Worm (Caenorhabditis elegans): ENCODE results near the gene sec-15.

- TF ChIP-seq F13H6.1 (tag; optimal IDR thresholded peaks at IDR 0.05) (no peak), mec-3 (tag; optimal IDR thresholded peaks at IDR 0.05; ENCODE audit: borderline replicate concordance) (no peak), nfya-1 (tag; optimal IDR thresholded peaks at IDR 0.05) (no peak), dve-1 (tag; optimal IDR thresholded peaks at IDR 0.05) (no peak), fkh-10 (GFP tag; optimal IDR thresholded peaks at IDR 0.05) (no peak), hlh-8 (tag; optimal IDR thresholded peaks at IDR 0.05) (no peak), hlh-15 (tag; optimal IDR thresholded peaks at IDR 0.05) (no peak), ama-1 (optimal IDR thresholded peaks at IDR 0.05) (no peak), elt-2 (tag; optimal IDR thresholded peaks at IDR 0.05) (no peak), pha-4 (tag; optimal IDR thresholded peaks at IDR 0.05) (no peak), gmeb-2 (tag; optimal IDR thresholded peaks at IDR 0.05) (no peak), dmd-4 (tag; optimal IDR thresholded peaks at IDR 0.05; ENCODE audit: borderline replicate concordance) (no peak), syd-9 (tag; optimal IDR thresholded peaks at IDR 0.05) (no peak)
These were observed 45.4 kb downstream of the sec-15 start for ce11 chrX:8790093-8790492.

All from whole organism, late embryonic.